Worm (Caenorhabditis elegans) whole organism, early embryonic: ENCODE data around the gene ctsa-3.1.

Source experiments
- B0310.2 ChIP-seq: sonication (generic microtip); optimal IDR thresholded peaks from 2 replicates; lab custom pipeline; 2016; ENCODE audit warnings: mild to moderate bottlenecking, missing genetic modification characterization, missing compliant biosample characterization
- F13C5.2 ChIP-seq: sonication (generic microtip); optimal IDR thresholded peaks from 2 replicates; lab custom pipeline; 2017; ENCODE audit warnings: mild to moderate bottlenecking, missing genetic modification characterization, inconsistent platforms, missing compliant biosample characterization
- ama-1 ChIP-seq: fragments of 150-350 bp; optimal IDR thresholded peaks from 2 replicates; lab custom pipeline; 2014
- ceh-36 ChIP-seq: sonication (generic microtip); optimal IDR thresholded peaks from 2 replicates; lab custom pipeline; 2016; ENCODE audit warnings: missing genetic modification characterization, inconsistent platforms, missing compliant biosample characterization
- ets-7 ChIP-seq: sonication (generic microtip); optimal IDR thresholded peaks from 2 replicates; lab custom pipeline; 2016; ENCODE audit warnings: missing genotype, missing genetic modification characterization, missing compliant biosample characterization
- flt-1 ChIP-seq: fragments of 200-800 bp; sonication (Bioruptor generic); IDR thresholded peaks from 2 replicates; pipeline ENCODE4 v1.3.6; 2022; ENCODE audit warnings: missing genetic modification characterization, missing compliant biosample characterization
- hnd-1 ChIP-seq: sonication (generic microtip); optimal IDR thresholded peaks from 2 replicates; lab custom pipeline; 2016; ENCODE audit warnings: missing genetic modification characterization, missing compliant biosample characterization
- scrt-1 ChIP-seq: fragments of 200-800 bp; sonication (Bioruptor generic); IDR thresholded peaks from 2 replicates; pipeline ENCODE4 v1.3.6; 2022; ENCODE audit warnings: missing genetic modification characterization, missing compliant biosample characterization
- sea-1 ChIP-seq: fragments of 200-800 bp; sonication (Bioruptor generic); conservative IDR thresholded peaks from 2 replicates; pipeline ENCODE4 v1.3.6; 2022; ENCODE audit warnings: missing genetic modification characterization, missing compliant biosample characterization
- tbx-37 ChIP-seq: fragments of 200-800 bp; sonication (Bioruptor generic); conservative IDR thresholded peaks from 2 replicates; pipeline ENCODE4 v1.3.6; 2022; ENCODE audit warnings: missing genetic modification reagents, missing genetic modification characterization, missing compliant biosample characterization

ce11 chrII:7239705-7240104, 7.1 kb downstream of the ctsa-3.1 start:
- TF ChIP-seq flt-1, result no peak
- no peak for TF ChIP-seq ets-7 (tag; lab: Kevin White, UChicago)
- no peak for TF ChIP-seq F13C5.2 (tag; lab: Kevin White, UChicago)
- no peak for TF ChIP-seq ama-1 (lab: Kevin White, UChicago)
- TF ChIP-seq ceh-36 (tag; lab: Kevin White, UChicago), result no peak
- no peak for TF ChIP-seq scrt-1 (GFP tag; lab: Robert Waterston, UW)
- no peak for TF ChIP-seq tbx-37 (GFP tag; lab: Robert Waterston, UW)
- TF ChIP-seq hnd-1, result no peak
- TF ChIP-seq sea-1, result no peak
- no peak for TF ChIP-seq B0310.2
